Worm (Caenorhabditis elegans) whole organism, L3 larva: Measurements from ENCODE around the gene C48D1.1.

ENCODE experiments used
- R02D3.7 ChIP-seq: fragments of 150-350 bp; optimal IDR thresholded peaks from 2 replicates; lab custom pipeline; 2014; ENCODE audit warnings: missing biosample characterization, missing genetic modification characterization
- ama-1 ChIP-seq: fragments of 150-350 bp; optimal IDR thresholded peaks from 2 replicates; lab custom pipeline; 2018
- elt-1 ChIP-seq: fragments of 150-350 bp; optimal IDR thresholded peaks from 2 replicates; lab custom pipeline; 2014; ENCODE audit warnings: missing biosample characterization, missing genetic modification characterization
- elt-3 ChIP-seq, 3 experiments: fragments of 150-350 bp in 1 of 3; sonication (generic microtip) in 2 of 3; optimal IDR thresholded peaks; 2 replicates in 2 of 3; 4 replicates in 1 of 3; lab custom pipeline; 2014 to 2017; ENCODE audit warnings: missing biosample characterization in 3 of 3, missing genetic modification characterization in 3 of 3
- mdl-1 ChIP-seq: fragments of 150-350 bp; optimal IDR thresholded peaks from 2 replicates; lab custom pipeline; 2014; ENCODE audit warnings: missing biosample characterization, missing genetic modification characterization
- nhr-11 ChIP-seq: fragments of 150-350 bp; optimal IDR thresholded peaks from 2 replicates; lab custom pipeline; 2014; ENCODE audit warnings: missing biosample characterization, missing genetic modification characterization
- nhr-12 ChIP-seq: fragments of 150-350 bp; optimal IDR thresholded peaks from 2 replicates; lab custom pipeline; 2014; ENCODE audit warnings: missing biosample characterization, missing genetic modification characterization
- nhr-237 ChIP-seq: fragments of 150-350 bp; optimal IDR thresholded peaks from 2 replicates; lab custom pipeline; 2014; ENCODE audit warnings: missing biosample characterization, missing genetic modification characterization
- unc-39 ChIP-seq: sonication (generic microtip); optimal IDR thresholded peaks from 4 replicates; lab custom pipeline; 2017; ENCODE audit warnings: missing biosample characterization, missing genetic modification characterization
- zag-1 ChIP-seq: fragments of 150-350 bp; optimal IDR thresholded peaks from 2 replicates; lab custom pipeline; 2014; ENCODE audit warnings: missing biosample characterization, missing genetic modification characterization

DNA sequence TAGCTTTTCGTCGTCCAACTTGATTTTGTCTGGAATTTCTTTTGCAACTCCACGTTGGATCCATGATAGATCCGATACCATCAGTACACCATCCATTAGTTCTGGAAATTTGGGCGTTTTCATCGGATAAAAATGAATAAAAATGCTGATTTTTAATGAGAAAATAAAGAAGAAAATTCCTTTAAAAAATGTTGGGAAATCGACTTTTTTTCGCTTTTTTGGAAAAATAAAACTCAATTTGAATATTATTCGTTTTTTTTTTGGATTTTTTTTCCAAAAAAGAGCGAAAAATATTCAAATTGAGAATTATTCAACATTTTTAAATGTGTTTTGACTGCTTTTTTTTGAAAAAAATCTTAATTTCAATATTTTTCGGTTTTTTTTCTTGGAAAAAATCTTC lies 39.3 kb upstream of the C48D1.1 start, which contains the start of gene pwp-1:
- TF ChIP-seq ama-1 (lab: Kevin White, UChicago): no peak
- TF ChIP-seq nhr-11 (tag; lab: Kevin White, UChicago): no peak
- no peak for TF ChIP-seq zag-1 (tag; lab: Kevin White, UChicago)
- TF ChIP-seq mdl-1: no peak
- TF ChIP-seq R02D3.7 (tag; lab: Kevin White, UChicago): no peak
- no peak for TF ChIP-seq nhr-237 (tag; lab: Kevin White, UChicago)
- TF ChIP-seq nhr-12: no peak
- no peak for TF ChIP-seq elt-1 (tag; lab: Kevin White, UChicago)
- no peak for TF ChIP-seq elt-3 (tag; optimal IDR thresholded peaks at IDR 0.05; lab: Kevin White, UChicago)
- no peak for TF ChIP-seq unc-39 (tag; lab: Kevin White, UChicago)
